Worm (Caenorhabditis elegans) whole organism, young adult: ENCODE data around the gene clec-82.

Experiments
- F22D6.2 ChIP-seq: sonication (generic microtip); optimal IDR thresholded peaks from 2 replicates; lab custom pipeline; 2016; ENCODE audit warnings: mild to moderate bottlenecking, missing genetic modification characterization, missing compliant biosample characterization
- F37B4.10 ChIP-seq: fragments of 200-800 bp; sonication (Bioruptor generic); IDR thresholded peaks from 2 replicates; pipeline ENCODE4 v1.3.6; 2022; ENCODE audit warnings: missing genetic modification characterization, missing compliant biosample characterization
- Y95B8A.8 ChIP-seq: fragments of 200-800 bp; sonication (Bioruptor generic); IDR thresholded peaks from 2 replicates; pipeline ENCODE4 v1.3.6; 2022; ENCODE audit warnings: missing genetic modification reagents, missing genetic modification characterization, missing compliant biosample characterization
- cebp-2 ChIP-seq: fragments of 200-800 bp; sonication (Bioruptor generic); IDR thresholded peaks from 2 replicates; pipeline ENCODE4 v1.3.6; 2022; ENCODE audit warnings: missing genetic modification characterization, missing compliant biosample characterization
- efl-1 ChIP-seq: fragments of 150-350 bp; optimal IDR thresholded peaks from 2 replicates; lab custom pipeline; 2014; ENCODE audit warnings: missing biosample characterization, missing genetic modification reagents, missing genetic modification characterization
- lin-35 ChIP-seq, 3 experiments: fragments of 150-350 bp in 2 of 3; sonication (generic microtip) in 1 of 3; optimal IDR thresholded peaks; 2 replicates each; lab custom pipeline; 2014 to 2018; ENCODE audit warnings: missing biosample characterization in 3 of 3, missing genetic modification characterization in 3 of 3, missing genetic modification reagents in 3 of 3
- nhr-90 ChIP-seq: sonication (generic microtip); optimal IDR thresholded peaks from 2 replicates; lab custom pipeline; 2016; ENCODE audit warnings: missing genotype, mild to moderate bottlenecking, missing genetic modification characterization, missing compliant biosample characterization
- sea-2 ChIP-seq: fragments of 200-800 bp; sonication (Bioruptor generic); IDR thresholded peaks from 2 replicates; pipeline ENCODE4 v1.3.6; 2022; ENCODE audit warnings: missing genetic modification characterization, missing compliant biosample characterization
- snpc-1.1 ChIP-seq: sonication (generic microtip); optimal IDR thresholded peaks from 2 replicates; lab custom pipeline; 2017; ENCODE audit warnings: missing genetic modification characterization, mild to moderate bottlenecking, missing compliant biosample characterization, antibody characterized with exemption, moderate library complexity, missing genotype, missing genetic modification reagents; ENCODE audit not compliant: insufficient read depth
- sptf-2 ChIP-seq: fragments of 200-800 bp; sonication (Bioruptor generic); optimal IDR thresholded peaks from 2 replicates; lab custom pipeline; 2018; ENCODE audit warnings: mild to moderate bottlenecking, missing genetic modification characterization, missing compliant biosample characterization
- unc-62 ChIP-seq: fragments of 150-350 bp; optimal IDR thresholded peaks from 2 replicates; lab custom pipeline; 2014; ENCODE audit warnings: missing biosample characterization, missing genetic modification reagents, missing genetic modification characterization
- ztf-25 ChIP-seq: fragments of 200-800 bp; sonication (Bioruptor generic); IDR thresholded peaks from 2 replicates; pipeline ENCODE4 v1.3.6; 2022; ENCODE audit warnings: missing genetic modification reagents, missing genetic modification characterization, missing compliant biosample characterization

DNA sequence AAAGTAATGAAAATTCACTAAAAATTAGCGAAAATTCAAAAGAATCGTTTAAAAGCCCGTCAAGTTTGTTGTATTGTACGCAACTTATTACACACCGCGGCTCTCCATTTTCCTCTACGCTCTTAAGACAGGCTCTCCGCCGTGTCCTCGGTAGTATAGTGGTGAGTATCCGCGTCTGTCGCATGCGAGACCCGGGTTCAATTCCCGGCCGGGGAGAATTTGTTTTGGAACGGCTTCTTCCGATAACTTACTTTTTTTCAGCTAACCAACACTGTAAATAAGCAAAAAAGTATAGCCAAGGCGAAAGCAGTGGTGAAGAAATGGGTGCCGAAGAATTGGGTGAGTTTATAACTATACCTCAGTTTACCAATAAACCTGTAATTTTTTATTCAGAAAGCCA is 33.3 kb upstream of the clec-82 start:
- TF ChIP-seq sptf-2 (GFP tag; lab: Kevin White, UChicago) = no peak
- no peak for TF ChIP-seq unc-62 (GFP tag; lab: Kevin White, UChicago)
- no peak for TF ChIP-seq Y95B8A.8 (GFP tag; lab: Robert Waterston, UW)
- TF ChIP-seq ztf-25 (GFP tag; lab: Robert Waterston, UW) = peak; percentile 87
- no peak for TF ChIP-seq cebp-2 (GFP tag; lab: Robert Waterston, UW)
- TF ChIP-seq nhr-90 (tag; lab: Kevin White, UChicago) = peak; percentile 63
- TF ChIP-seq F22D6.2 (tag; lab: Kevin White, UChicago) = no peak
- no peak for TF ChIP-seq sea-2 (GFP tag; lab: Robert Waterston, UW)
- TF ChIP-seq lin-35 (GFP tag; optimal IDR thresholded peaks at IDR 0.05; lab: Kevin White, UChicago) = peak in 1 of 3 experiments; percentile 32
- TF ChIP-seq efl-1 (GFP tag; lab: Kevin White, UChicago) = no peak
- no peak for TF ChIP-seq F37B4.10
- TF ChIP-seq snpc-1.1 (tag; lab: Kevin White, UChicago) = no peak
